Worm (Caenorhabditis elegans) whole organism, young adult: ENCODE results near the gene oig-4.

Experiments used
- F39B2.1 ChIP-seq: fragments of 200-800 bp; sonication (Bioruptor generic); IDR thresholded peaks from 2 replicates; pipeline ENCODE4 v1.3.6; 2022; ENCODE audit warnings: missing genetic modification reagents, missing genetic modification characterization, missing compliant biosample characterization
- K12H6.12 ChIP-seq: fragments of 200-800 bp; sonication (Bioruptor generic); optimal IDR thresholded peaks from 2 replicates; lab custom pipeline; 2018; ENCODE audit warnings: mild to moderate bottlenecking, missing genetic modification characterization, missing compliant biosample characterization
- ceh-27 ChIP-seq: fragments of 200-800 bp; sonication (Bioruptor generic); optimal IDR thresholded peaks from 2 replicates; lab custom pipeline; 2018; ENCODE audit warnings: mild to moderate bottlenecking, missing genetic modification characterization, moderate library complexity, missing compliant biosample characterization
- efl-1 ChIP-seq: fragments of 150-350 bp; optimal IDR thresholded peaks from 2 replicates; lab custom pipeline; 2014; ENCODE audit warnings: missing biosample characterization, missing genetic modification reagents, missing genetic modification characterization
- gei-17 ChIP-seq: fragments of 200-800 bp; sonication (Bioruptor generic); optimal IDR thresholded peaks from 2 replicates; lab custom pipeline; 2018; ENCODE audit warnings: mild to moderate bottlenecking, missing genetic modification characterization, missing compliant biosample characterization
- hmg-1.2 ChIP-seq: fragments of 200-800 bp; sonication (Bioruptor generic); IDR thresholded peaks from 2 replicates; pipeline ENCODE4 v1.3.6; 2022; ENCODE audit warnings: missing genetic modification reagents, missing genetic modification characterization, missing compliant biosample characterization
- hrde-1 ChIP-seq: sonication (generic microtip); optimal IDR thresholded peaks from 2 replicates; lab custom pipeline; 2016; ENCODE audit warnings: missing genetic modification characterization, mild to moderate bottlenecking, missing compliant biosample characterization, moderate library complexity, missing genotype, missing genetic modification reagents, borderline replicate concordance
- pbrm-1 ChIP-seq: fragments of 200-800 bp; sonication (Bioruptor generic); IDR thresholded peaks from 2 replicates; pipeline ENCODE4 v1.3.6; 2022; ENCODE audit warnings: missing genetic modification reagents, missing genetic modification characterization, missing compliant biosample characterization

DNA sequence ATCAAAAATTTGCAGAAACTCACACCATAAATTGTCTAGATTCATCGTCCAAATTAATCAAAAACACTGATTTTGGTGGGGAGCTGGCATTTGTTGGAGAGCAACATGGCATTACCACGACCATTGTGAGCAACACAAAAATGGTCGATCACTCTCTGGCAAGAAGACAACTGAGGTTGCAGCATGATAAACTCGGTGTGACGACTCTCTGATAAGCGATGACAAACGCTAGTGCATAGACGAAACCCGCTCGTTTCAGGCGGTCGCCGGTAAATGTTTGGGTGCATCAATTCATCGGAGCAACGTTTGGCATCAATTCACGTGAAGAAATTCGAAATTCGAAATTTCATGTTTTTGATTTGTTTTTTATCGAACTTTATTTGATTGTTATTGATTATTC is 25.7 kb downstream of the oig-4 start:
- no peak for TF ChIP-seq gei-17 (GFP tag; lab: Kevin White, UChicago)
- no peak for TF ChIP-seq efl-1
- no peak for TF ChIP-seq hrde-1 (tag; lab: Kevin White, UChicago)
- no peak for TF ChIP-seq ceh-27
- no peak for TF ChIP-seq K12H6.12 (tag; lab: Kevin White, UChicago)
- no peak for TF ChIP-seq F39B2.1 (GFP tag; lab: Robert Waterston, UW)
- TF ChIP-seq pbrm-1: no peak
- TF ChIP-seq hmg-1.2 (GFP tag; lab: Robert Waterston, UW): no peak
